Fruit fly (Drosophila melanogaster) whole organism, embryonic: ENCODE data around the gene Vha16-2.

Experiments used
- Aef1 ChIP-seq: fragments of 200-800 bp; sonication (Bioruptor generic); IDR thresholded peaks from 3 replicates; pipeline ENCODE4 v1.3.6; 2022; ENCODE audit warnings: missing biosample characterization, missing genetic modification characterization
- Atf-2 ChIP-seq: fragments of 200-800 bp; sonication (Bioruptor generic); optimal IDR thresholded peaks from 2 replicates; lab custom pipeline; 2016; ENCODE audit warnings: missing biosample characterization, missing genetic modification characterization
- Awh ChIP-seq: fragments of 200-800 bp; sonication (Bioruptor generic); IDR thresholded peaks from 2 replicates; pipeline ENCODE4, ENCODE4 v1.3.6; 2022; ENCODE audit warnings: missing biosample characterization, missing genetic modification characterization
- CG10209 ChIP-seq: fragments of 200-800 bp; sonication (Bioruptor generic); optimal IDR thresholded peaks from 3 replicates; lab custom pipeline; 2017; ENCODE audit warnings: missing biosample characterization, mild to moderate bottlenecking, missing genetic modification characterization, missing genetic modification reagents
- CG10979 ChIP-seq: fragments of 200-800 bp; sonication (Bioruptor generic); optimal IDR thresholded peaks from 2 replicates; lab custom pipeline; 2018; ENCODE audit warnings: missing biosample characterization, mild to moderate bottlenecking, missing genetic modification characterization, moderate library complexity
- CG11696 ChIP-seq: fragments of 200-800 bp; sonication (Bioruptor generic); IDR thresholded peaks from 2 replicates; pipeline ENCODE4 v1.3.6; 2022; ENCODE audit warnings: missing biosample characterization, missing genetic modification characterization
- CG1233 ChIP-seq: fragments of 200-800 bp; sonication (Bioruptor generic); optimal IDR thresholded peaks from 4 replicates; lab custom pipeline; 2018; ENCODE audit warnings: missing biosample characterization, mild to moderate bottlenecking, missing genetic modification characterization
- CG13894 ChIP-seq: fragments of 200-800 bp; sonication (Bioruptor generic); optimal IDR thresholded peaks from 3 replicates; lab custom pipeline; 2018; ENCODE audit warnings: missing biosample characterization, mild to moderate bottlenecking, missing genetic modification characterization, moderate library complexity
- CG14667 ChIP-seq: fragments of 200-800 bp; sonication (Bioruptor generic); IDR thresholded peaks from 2 replicates; pipeline ENCODE4 v1.3.6; 2022; ENCODE audit warnings: missing biosample characterization, missing genetic modification characterization
- CG15269 ChIP-seq: fragments of 200-800 bp; sonication (Bioruptor generic); optimal IDR thresholded peaks from 2 replicates; lab custom pipeline; 2018; ENCODE audit warnings: missing biosample characterization, mild to moderate bottlenecking, missing genetic modification characterization, moderate library complexity
- CG17359 ChIP-seq: fragments of 200-800 bp; sonication (Bioruptor generic); optimal IDR thresholded peaks from 3 replicates; lab custom pipeline; 2018; ENCODE audit warnings: missing biosample characterization, mild to moderate bottlenecking, missing genetic modification characterization, moderate library complexity
- CG18262 ChIP-seq: fragments of 200-800 bp; optimal IDR thresholded peaks from 3 replicates; lab custom pipeline; 2019; ENCODE audit warnings: missing biosample characterization, mild to moderate bottlenecking, missing genetic modification characterization, moderate library complexity
- CG30431 ChIP-seq: fragments of 200-800 bp; sonication (Bioruptor generic); optimal IDR thresholded peaks from 2 replicates; lab custom pipeline; 2017; ENCODE audit warnings: missing biosample characterization, missing genetic modification characterization
- CG32772 ChIP-seq: fragments of 200-800 bp; sonication (Bioruptor generic); IDR thresholded peaks from 2 replicates; pipeline ENCODE4 v1.3.6; 2022; ENCODE audit warnings: missing biosample characterization, missing genetic modification characterization
- CG33213 ChIP-seq: fragments of 200-800 bp; sonication (Bioruptor generic); optimal IDR thresholded peaks from 3 replicates; lab custom pipeline; 2016; ENCODE audit warnings: missing biosample characterization, missing genetic modification characterization
- CG4360 ChIP-seq: fragments of 200-800 bp; sonication (Bioruptor generic); IDR thresholded peaks from 2 replicates; pipeline ENCODE4 v1.3.6; 2022; ENCODE audit warnings: missing biosample characterization, missing genetic modification characterization
- CG43689 ChIP-seq: fragments of 200-800 bp; sonication (Bioruptor generic); IDR thresholded peaks from 2 replicates; pipeline ENCODE4 v1.3.6; 2022; ENCODE audit warnings: missing biosample characterization, missing genetic modification characterization
- CG7556 ChIP-seq: fragments of 200-800 bp; sonication (Bioruptor generic); optimal IDR thresholded peaks from 2 replicates; lab custom pipeline; 2017; ENCODE audit warnings: missing biosample characterization, mild to moderate bottlenecking, missing genetic modification characterization
- CG7786 ChIP-seq: fragments of 200-800 bp; sonication (Bioruptor generic); optimal IDR thresholded peaks from 2 replicates; lab custom pipeline; 2016; ENCODE audit warnings: missing biosample characterization, missing genetic modification characterization
- CG7839 ChIP-seq: fragments of 200-800 bp; sonication (Bioruptor generic); optimal IDR thresholded peaks from 3 replicates; lab custom pipeline; 2018; ENCODE audit warnings: missing biosample characterization, mild to moderate bottlenecking, missing genetic modification characterization, moderate library complexity
- CG8924 ChIP-seq: fragments of 200-800 bp; optimal IDR thresholded peaks from 3 replicates; lab custom pipeline; 2019; ENCODE audit warnings: missing biosample characterization, mild to moderate bottlenecking, missing genetic modification characterization, moderate library complexity
- Elba2 ChIP-seq: fragments of 200-800 bp; sonication (Bioruptor generic); optimal IDR thresholded peaks from 3 replicates; lab custom pipeline; 2016; ENCODE audit warnings: missing biosample characterization, missing genetic modification characterization
- Lim3 ChIP-seq: fragments of 200-800 bp; sonication (Bioruptor generic); IDR thresholded peaks from 2 replicates; pipeline ENCODE4 v1.3.6; 2022; ENCODE audit warnings: missing biosample characterization, missing genetic modification characterization
- Oli ChIP-seq: fragments of 200-800 bp; sonication (Bioruptor generic); optimal IDR thresholded peaks from 2 replicates; lab custom pipeline; 2018; ENCODE audit warnings: missing biosample characterization, mild to moderate bottlenecking, missing genetic modification characterization, moderate library complexity
- Ptx1 ChIP-seq: fragments of 200-800 bp; sonication (Bioruptor generic); IDR thresholded peaks from 2 replicates; pipeline ENCODE4 v1.3.6; 2022; ENCODE audit warnings: missing biosample characterization, missing genetic modification characterization
- Xrp1 ChIP-seq: fragments of 200-800 bp; sonication (Bioruptor generic); IDR thresholded peaks from 2 replicates; pipeline ENCODE4 v1.3.6; 2022; ENCODE audit warnings: missing biosample characterization, missing genetic modification characterization
- abd-A ChIP-seq: fragments of 200-800 bp; sonication (Bioruptor generic); optimal IDR thresholded peaks from 3 replicates; lab custom pipeline; 2019; ENCODE audit warnings: missing biosample characterization, mild to moderate bottlenecking, missing genetic modification characterization, moderate library complexity
- ase ChIP-seq: fragments of 200-800 bp; sonication (Bioruptor generic); IDR thresholded peaks from 3 replicates; pipeline ENCODE4 v1.3.6; 2022; ENCODE audit warnings: missing biosample characterization, missing genetic modification characterization
- bcd ChIP-seq: fragments of 200-800 bp; sonication (Bioruptor generic); optimal IDR thresholded peaks from 2 replicates; lab custom pipeline; 2017; ENCODE audit warnings: missing biosample characterization, mild to moderate bottlenecking, missing genetic modification characterization
- chn ChIP-seq: fragments of 200-800 bp; sonication (Bioruptor generic); optimal IDR thresholded peaks from 2 replicates; lab custom pipeline; 2016; ENCODE audit warnings: missing biosample characterization, missing genetic modification characterization
- ci ChIP-seq: fragments of 200-800 bp; sonication (Bioruptor generic); IDR thresholded peaks from 3 replicates; pipeline ENCODE4 v1.3.6; 2022; ENCODE audit warnings: missing biosample characterization, missing genetic modification characterization
- crc ChIP-seq: fragments of 200-800 bp; sonication (Bioruptor generic); optimal IDR thresholded peaks from 2 replicates; lab custom pipeline; 2016; ENCODE audit warnings: missing biosample characterization, missing genetic modification characterization
- dmrt11E ChIP-seq: fragments of 200-800 bp; sonication (Bioruptor generic); optimal IDR thresholded peaks from 3 replicates; lab custom pipeline; 2018; ENCODE audit warnings: missing biosample characterization, mild to moderate bottlenecking, missing genetic modification characterization, moderate library complexity
- fd96Cb ChIP-seq: fragments of 200-800 bp; sonication (Bioruptor generic); optimal IDR thresholded peaks from 2 replicates; lab custom pipeline; 2018; ENCODE audit warnings: missing biosample characterization, mild to moderate bottlenecking, missing genetic modification characterization, moderate library complexity
- grn ChIP-seq: fragments of 200-800 bp; sonication (Bioruptor generic); optimal IDR thresholded peaks from 3 replicates; lab custom pipeline; 2017; ENCODE audit warnings: missing biosample characterization, missing genetic modification characterization
- hkb ChIP-seq, 2 experiments: fragments of 200-800 bp in 1 of 2; fragments of >200 bp in 1 of 2; sonication (Bioruptor generic) in 1 of 2; IDR thresholded peaks in 1 of 2; optimal IDR thresholded peaks in 1 of 2; 2 replicates each; pipeline versions ENCODE4 v1.3.6 to Lab custom; 2017 to 2022; ENCODE audit warnings: missing biosample characterization in 1 of 2, missing genetic modification characterization in 1 of 2
- nmo ChIP-seq: fragments of 200-800 bp; sonication (Bioruptor generic); optimal IDR thresholded peaks from 2 replicates; lab custom pipeline; 2018; ENCODE audit warnings: missing biosample characterization, mild to moderate bottlenecking, missing genetic modification characterization, moderate library complexity
- pfk ChIP-seq: fragments of 200-800 bp; sonication (Bioruptor generic); optimal IDR thresholded peaks from 2 replicates; lab custom pipeline; 2018; ENCODE audit warnings: missing biosample characterization, mild to moderate bottlenecking, missing genetic modification characterization, moderate library complexity
- repo ChIP-seq: fragments of 200-800 bp; sonication (Bioruptor generic); optimal IDR thresholded peaks from 2 replicates; lab custom pipeline; 2016; ENCODE audit warnings: missing biosample characterization, missing genetic modification characterization
- sens ChIP-seq: fragments of 200-800 bp; sonication (Bioruptor generic); peaks from one replicate; lab custom pipeline; 2016; ENCODE audit warnings: missing biosample characterization, missing genetic modification characterization
- sna ChIP-seq: fragments of 200-800 bp; sonication (Bioruptor generic); IDR thresholded peaks from 2 replicates; pipeline ENCODE4 v1.3.6; 2022; ENCODE audit warnings: missing biosample characterization, missing genetic modification characterization; ENCODE audit not compliant: partially characterized antibody
- stc ChIP-seq: fragments of 200-800 bp; sonication (Bioruptor generic); IDR thresholded peaks from 2 replicates; pipeline ENCODE4 v1.3.6; 2022; ENCODE audit warnings: missing biosample characterization, missing genetic modification characterization
- wor ChIP-seq: fragments of 200-800 bp; sonication (Bioruptor generic); IDR thresholded peaks from 2 replicates; pipeline ENCODE4 v1.3.6; 2022; ENCODE audit warnings: missing biosample characterization, missing genetic modification characterization
- zfh1 ChIP-seq: fragments of 200-800 bp; sonication (Bioruptor generic); IDR thresholded peaks from 3 replicates; pipeline ENCODE4 v1.3.6; 2022; ENCODE audit warnings: missing biosample characterization, missing genetic modification characterization

Gene Vha16-2

dm6 chr3L:11439570-11439969, 35.2 kb upstream of the Vha16-2 start (continued):
- TF ChIP-seq Oli (tag; lab: Kevin White, UChicago) (peak; percentile 12), nmo (GFP tag; lab: Kevin White, UChicago) (peak; percentile 11), CG11696 (GFP tag; lab: Robert Waterston, UW) (0 out of 2 replicates have a peak, but pooled peaks have one; percentile 12), sens (peak; percentile 78), Elba2 (GFP tag; lab: Kevin White, UChicago) (no peak), Atf-2 (no peak), CG14667 (GFP tag; lab: Robert Waterston, UW) (no peak), CG17359 (tag; lab: Kevin White, UChicago) (peak; percentile 0), CG10209 (GFP tag; lab: Kevin White, UChicago) (peak; percentile 1), grn (GFP tag; lab: Kevin White, UChicago) (no peak), chn (no peak), ci (GFP tag; lab: Robert Waterston, UW) (peak; percentile 63; the same call in 2 of the 3 replicates), wor (peak; percentile 21; the same call in 1 of the 2 replicates), zfh1 (GFP tag; lab: Robert Waterston, UW) (peak; percentile 36; the same call in 1 of the 3 replicates), dmrt11E (tag; lab: Kevin White, UChicago) (peak; percentile 40), CG8924 (tag; lab: Kevin White, UChicago) (peak; percentile 16), stc (no peak), CG43689 (no peak), hkb (optimal IDR thresholded peaks at IDR 0.05; lab: Kevin White, UChicago) (no peak), hkb (GFP tag; IDR thresholded peaks at IDR 0.05; lab: Robert Waterston, UW) (0 out of 2 replicates have a peak, but pooled peaks have one; percentile 38), CG7556 (peak; percentile 7), fd96Cb (no peak), repo (GFP tag; lab: Kevin White, UChicago) (no peak), Ptx1 (GFP tag; lab: Robert Waterston, UW) (peak; percentile 22; the same call in 1 of the 2 replicates), CG10979 (tag; lab: Kevin White, UChicago) (peak; percentile 37), CG32772 (GFP tag; lab: Robert Waterston, UW) (0 out of 2 replicates have a peak, but pooled peaks have one; percentile 21), CG18262 (tag; lab: Kevin White, UChicago) (peak; percentile 42), Xrp1 (GFP tag; lab: Robert Waterston, UW) (peak; percentile 34; the same call in 1 of the 2 replicates), CG7839 (peak; percentile 10), crc (GFP tag; lab: Kevin White, UChicago) (no peak)

- 0 out of 3 replicates have a peak, but pooled peaks have one; percentile 21 for TF ChIP-seq ase (GFP tag; lab: Robert Waterston, UW)
- TF ChIP-seq CG7786 (GFP tag; lab: Kevin White, UChicago) = no peak
- no peak for TF ChIP-seq CG33213 (GFP tag; lab: Kevin White, UChicago)
- 0 out of 2 replicates have a peak, but pooled peaks have one; percentile 36 for TF ChIP-seq Awh (GFP tag; lab: Robert Waterston, UW)
- TF ChIP-seq CG13894 (tag; lab: Kevin White, UChicago) = peak; percentile 63
- TF ChIP-seq zfh1 (GFP tag; lab: Robert Waterston, UW) = 0 out of 3 replicates have a peak, but pooled peaks have one; percentile 9
- no peak for TF ChIP-seq CG1233 (GFP tag; lab: Kevin White, UChicago)
- no peak for TF ChIP-seq Aef1 (GFP tag; lab: Robert Waterston, UW)
- no peak for TF ChIP-seq bcd
- no peak for TF ChIP-seq Lim3 (GFP tag; lab: Robert Waterston, UW)
- TF ChIP-seq pfk (GFP tag; lab: Kevin White, UChicago) = no peak
- TF ChIP-seq CG4360 (GFP tag; lab: Robert Waterston, UW) = no peak
- TF ChIP-seq CG15269 (tag; lab: Kevin White, UChicago) = no peak
- peak; percentile 77 for TF ChIP-seq abd-A (tag; lab: Kevin White, UChicago)
- no peak for TF ChIP-seq sna (GFP tag; lab: Robert Waterston, UW)
- TF ChIP-seq CG30431 (GFP tag; lab: Kevin White, UChicago) = no peak
These were observed 34.5 kb upstream of the Vha16-2 start for dm6 chr3L:11440258-11440657.
